Worm (Caenorhabditis elegans) whole organism, early embryonic: ENCODE data around the gene erh-2.
A peak's percentile ranks its signal among the peaks of the same experiment; 100 is the strongest.

Experiments used
- B0310.2 ChIP-seq: sonication (generic microtip); optimal IDR thresholded peaks from 2 replicates; lab custom pipeline; 2016; ENCODE audit warnings: mild to moderate bottlenecking, missing genetic modification characterization, missing compliant biosample characterization
- F13C5.2 ChIP-seq: sonication (generic microtip); optimal IDR thresholded peaks from 2 replicates; lab custom pipeline; 2017; ENCODE audit warnings: mild to moderate bottlenecking, missing genetic modification characterization, inconsistent platforms, missing compliant biosample characterization
- aly-1 ChIP-seq: sonication (generic microtip); optimal IDR thresholded peaks from 2 replicates; lab custom pipeline; 2016; ENCODE audit warnings: missing genetic modification characterization, missing compliant biosample characterization
- ama-1 ChIP-seq: fragments of 150-350 bp; optimal IDR thresholded peaks from 2 replicates; lab custom pipeline; 2014
- ceh-13 ChIP-seq: fragments of 200-800 bp; sonication (Bioruptor generic); optimal IDR thresholded peaks from 2 replicates; lab custom pipeline; 2018; ENCODE audit warnings: mild to moderate bottlenecking, missing genetic modification characterization, missing compliant biosample characterization
- ceh-36 ChIP-seq: sonication (generic microtip); optimal IDR thresholded peaks from 2 replicates; lab custom pipeline; 2016; ENCODE audit warnings: missing genetic modification characterization, inconsistent platforms, missing compliant biosample characterization
- ets-7 ChIP-seq: sonication (generic microtip); optimal IDR thresholded peaks from 2 replicates; lab custom pipeline; 2016; ENCODE audit warnings: missing genotype, missing genetic modification characterization, missing compliant biosample characterization
- flt-1 ChIP-seq: fragments of 200-800 bp; sonication (Bioruptor generic); IDR thresholded peaks from 2 replicates; pipeline ENCODE4 v1.3.6; 2022; ENCODE audit warnings: missing genetic modification characterization, missing compliant biosample characterization
- hmbx-1 ChIP-seq: sonication (generic microtip); optimal IDR thresholded peaks from 2 replicates; lab custom pipeline; 2016; ENCODE audit warnings: mild to moderate bottlenecking, missing genetic modification characterization, missing compliant biosample characterization
- hmg-4 ChIP-seq: fragments of 200-800 bp; sonication (Bioruptor generic); optimal IDR thresholded peaks from 2 replicates; lab custom pipeline; 2018; ENCODE audit warnings: mild to moderate bottlenecking, missing genetic modification characterization, missing compliant biosample characterization
- hnd-1 ChIP-seq: sonication (generic microtip); optimal IDR thresholded peaks from 2 replicates; lab custom pipeline; 2016; ENCODE audit warnings: missing genetic modification characterization, missing compliant biosample characterization
- pes-1 ChIP-seq: fragments of 200-800 bp; sonication (Bioruptor generic); IDR thresholded peaks from 2 replicates; pipeline ENCODE4 v1.3.6; 2022; ENCODE audit warnings: missing genetic modification reagents, missing genetic modification characterization, missing compliant biosample characterization
- scrt-1 ChIP-seq: fragments of 200-800 bp; sonication (Bioruptor generic); IDR thresholded peaks from 2 replicates; pipeline ENCODE4 v1.3.6; 2022; ENCODE audit warnings: missing genetic modification characterization, missing compliant biosample characterization
- sea-1 ChIP-seq: fragments of 200-800 bp; sonication (Bioruptor generic); conservative IDR thresholded peaks from 2 replicates; pipeline ENCODE4 v1.3.6; 2022; ENCODE audit warnings: missing genetic modification characterization, missing compliant biosample characterization
- tbx-11 ChIP-seq: fragments of 200-800 bp; sonication (Bioruptor generic); IDR thresholded peaks from 2 replicates; pipeline ENCODE4 v1.3.6; 2022; ENCODE audit warnings: missing genetic modification characterization, missing compliant biosample characterization
- tbx-37 ChIP-seq: fragments of 200-800 bp; sonication (Bioruptor generic); conservative IDR thresholded peaks from 2 replicates; pipeline ENCODE4 v1.3.6; 2022; ENCODE audit warnings: missing genetic modification reagents, missing genetic modification characterization, missing compliant biosample characterization
- tra-4 ChIP-seq: sonication (generic microtip); optimal IDR thresholded peaks from 2 replicates; lab custom pipeline; 2017; ENCODE audit warnings: missing genetic modification characterization, missing compliant biosample characterization

erh-2 gene

ce11 chrIII:4587177-4587576, 5.9 kb upstream of the erh-2 start, which contains the start of the genes F35G12.7 and smc-4:
Gene F35G12.7 (minus strand): TSS chrIII:4587330.
Gene smc-4 (plus strand): TSS chrIII:4587501.
- TF ChIP-seq scrt-1 (GFP tag; lab: Robert Waterston, UW) (0 out of 2 replicates have a peak, but pooled peaks have one; percentile 60), flt-1 (peak; percentile 43; the same call in 1 of the 2 replicates), F13C5.2 (peak; percentile 40), hmbx-1 (no peak), pes-1 (GFP tag; lab: Robert Waterston, UW) (no peak), hmg-4 (peak; percentile 26)

DNA sequence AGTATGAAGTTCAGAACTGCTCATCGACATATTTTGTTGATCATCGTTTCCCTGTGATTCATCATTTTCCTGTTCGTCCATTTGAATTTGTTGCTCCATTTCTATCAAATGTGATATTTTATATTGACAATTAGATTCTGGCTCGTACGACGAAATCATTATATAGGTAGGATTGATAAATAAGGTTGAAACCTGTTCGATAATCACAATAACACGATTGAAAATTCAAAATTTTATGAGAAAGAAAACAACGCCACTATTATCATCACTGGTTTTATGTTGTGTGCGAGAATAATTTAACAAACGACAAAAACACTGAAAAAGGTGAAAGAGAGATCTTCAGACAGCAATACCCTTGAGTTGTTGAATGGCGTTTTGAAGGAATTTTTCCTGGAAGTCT, 1.3 kb downstream of the erh-2 start, which contains the start of gene apc-11:
TSS of gene apc-11 (minus strand) at position 101 of the 400 bp plus-strand sequence.
- TF ChIP-seq tra-4 (tag; lab: Kevin White, UChicago) (no peak), ceh-13 (no peak), hmbx-1 (no peak), ceh-36 (no peak), ets-7 (tag; lab: Kevin White, UChicago) (no peak), F13C5.2 (no peak), flt-1 (no peak), hnd-1 (tag; lab: Kevin White, UChicago) (no peak), scrt-1 (GFP tag; lab: Robert Waterston, UW) (no peak), B0310.2 (tag; lab: Kevin White, UChicago) (no peak), tbx-37 (GFP tag; lab: Robert Waterston, UW) (no peak), pes-1 (GFP tag; lab: Robert Waterston, UW) (no peak), tbx-11 (GFP tag; lab: Robert Waterston, UW) (no peak), hmg-4 (no peak), sea-1 (no peak), aly-1 (tag; lab: Kevin White, UChicago) (no peak)

DNA sequence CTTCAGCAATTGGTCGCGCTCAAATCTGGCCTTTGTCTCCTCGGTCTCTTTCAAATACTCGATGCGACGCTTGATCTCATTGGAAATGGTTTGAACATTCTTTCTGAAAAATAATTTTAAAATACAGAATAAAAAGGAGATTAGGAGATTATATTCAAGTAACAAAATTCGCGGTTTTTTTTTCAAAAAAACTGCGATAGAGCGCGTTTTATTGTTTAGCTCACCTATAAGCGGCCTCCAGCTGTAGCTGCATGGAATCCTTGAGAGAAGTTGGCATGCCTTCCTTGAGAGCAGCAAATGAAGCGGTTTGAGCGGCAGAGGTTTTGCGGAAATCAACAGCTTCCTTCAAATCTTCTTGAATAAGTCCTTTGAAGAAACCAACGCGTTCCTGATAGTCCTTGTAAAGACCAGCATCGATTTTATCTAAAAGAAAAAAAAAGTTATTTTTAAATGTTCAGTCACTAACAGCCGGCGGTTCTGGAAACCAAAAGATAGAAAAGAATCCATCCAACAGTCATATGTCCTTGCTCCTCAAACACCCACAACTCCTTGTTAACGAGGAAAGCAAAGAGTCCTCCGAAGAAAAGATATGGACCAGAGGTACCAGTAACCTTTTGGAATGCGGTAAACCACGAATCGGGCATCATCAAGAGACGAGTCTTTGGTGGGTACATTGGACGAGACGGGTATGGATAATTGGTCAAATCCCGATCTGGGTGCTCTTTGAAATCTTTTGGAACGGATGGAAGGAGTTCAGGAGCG, 1.9 kb downstream of the erh-2 start:
- TF ChIP-seq sea-1 (no peak), B0310.2 (tag; lab: Kevin White, UChicago) (no peak), tbx-37 (GFP tag; lab: Robert Waterston, UW) (no peak), hnd-1 (tag; lab: Kevin White, UChicago) (no peak), tbx-11 (GFP tag; lab: Robert Waterston, UW) (no peak), flt-1 (no peak), tra-4 (tag; lab: Kevin White, UChicago) (no peak), ama-1 (no peak), aly-1 (tag; lab: Kevin White, UChicago) (no peak), pes-1 (GFP tag; lab: Robert Waterston, UW) (no peak), ets-7 (tag; lab: Kevin White, UChicago) (no peak), hmg-4 (no peak), hmbx-1 (no peak), scrt-1 (GFP tag; lab: Robert Waterston, UW) (no peak)

- TF ChIP-seq pes-1 (GFP tag; lab: Robert Waterston, UW) (no peak), aly-1 (tag; lab: Kevin White, UChicago) (no peak), hmbx-1 (no peak)
Observed at ce11 chrIII:4595771-4596227, 2.8 kb downstream of the erh-2 start, which contains the start of gene asb-1. Gene asb-1 (minus strand): TSS chrIII:4595821.

- TF ChIP-seq B0310.2 (tag; lab: Kevin White, UChicago) (no peak), ceh-13 (no peak), aly-1 (tag; lab: Kevin White, UChicago) (no peak), ceh-36 (no peak), tbx-11 (GFP tag; lab: Robert Waterston, UW) (no peak), ets-7 (tag; lab: Kevin White, UChicago) (no peak), flt-1 (no peak), hnd-1 (tag; lab: Kevin White, UChicago) (no peak), sea-1 (no peak), ama-1 (no peak), hmg-4 (no peak)
Observed at ce11 chrIII:4600139-4600762, 7.2 kb downstream of the erh-2 start, which contains the start of gene mab-21. Gene mab-21 (plus strand): TSS chrIII:4600753.

- TF ChIP-seq tbx-11 (GFP tag; lab: Robert Waterston, UW) = no peak
- TF ChIP-seq hmbx-1 = no peak
Observed at ce11 chrIII:4601286-4601685, 8.3 kb downstream of the erh-2 start.

- TF ChIP-seq hnd-1 (tag; lab: Kevin White, UChicago) (no peak), ets-7 (tag; lab: Kevin White, UChicago) (no peak), tra-4 (tag; lab: Kevin White, UChicago) (no peak), ama-1 (no peak), F13C5.2 (no peak), hmg-4 (no peak), B0310.2 (tag; lab: Kevin White, UChicago) (no peak), aly-1 (tag; lab: Kevin White, UChicago) (no peak), tbx-11 (GFP tag; lab: Robert Waterston, UW) (no peak), sea-1 (no peak), hmbx-1 (no peak)
Observed at ce11 chrIII:4603837-4604236, 10.8 kb downstream of the erh-2 start.
